Worm (Caenorhabditis elegans) whole organism, L4 larva: Measurements from ENCODE around the gene cup-15.

Experiments used
- F49E8.2 ChIP-seq: sonication (generic microtip); optimal IDR thresholded peaks from 2 replicates; lab custom pipeline; 2016; ENCODE audit warnings: missing compliant biosample characterization, mild to moderate bottlenecking, missing genetic modification characterization, borderline replicate concordance
- ceh-28 ChIP-seq: fragments of 150-350 bp; optimal IDR thresholded peaks from 2 replicates; lab custom pipeline; 2014; ENCODE audit warnings: missing biosample characterization, missing genetic modification reagents, missing genetic modification characterization
- ces-1 ChIP-seq: fragments of 150-350 bp; sonication (generic microtip); optimal IDR thresholded peaks from 4 replicates; lab custom pipeline; 2014; ENCODE audit warnings: missing biosample characterization, missing genetic modification reagents, missing genetic modification characterization
- fkh-10 ChIP-seq: fragments of 150-350 bp; optimal IDR thresholded peaks from 2 replicates; lab custom pipeline; 2014; ENCODE audit warnings: missing biosample characterization, missing genetic modification reagents, missing genetic modification characterization
- nhr-28 ChIP-seq: fragments of 150-350 bp; optimal IDR thresholded peaks from 2 replicates; lab custom pipeline; 2014; ENCODE audit warnings: missing biosample characterization, missing genetic modification characterization
- nhr-76 ChIP-seq: fragments of 150-350 bp; optimal IDR thresholded peaks from 2 replicates; lab custom pipeline; 2014; ENCODE audit warnings: missing biosample characterization, missing genetic modification characterization
- pha-4 ChIP-seq, 2 experiments: fragments of 150-350 bp in 1 of 2; fragments of 200-800 bp in 1 of 2; sonication (Bioruptor generic) in 1 of 2; IDR thresholded peaks in 1 of 2; optimal IDR thresholded peaks in 1 of 2; 2 replicates each; pipeline versions ENCODE4 v1.3.6 to Lab custom; 2014 to 2022; ENCODE audit warnings: missing genetic modification characterization in 2 of 2, missing genetic modification reagents in 2 of 2, missing biosample characterization in 1 of 2, missing compliant biosample characterization in 1 of 2
- snpc-4 ChIP-seq: fragments of 150-350 bp; optimal IDR thresholded peaks from 2 replicates; lab custom pipeline; 2014; ENCODE audit warnings: missing biosample characterization, missing genetic modification characterization
- zfp-3 ChIP-seq: fragments of 200-800 bp; sonication (Bioruptor generic); conservative IDR thresholded peaks from 2 replicates; pipeline ENCODE4 v1.3.6; 2022; ENCODE audit warnings: missing genetic modification reagents, missing genetic modification characterization, missing compliant biosample characterization

ce11 chrII:9397496-9397895, 44.7 kb downstream of the cup-15 start, which contains the start of gene Y51B9A.9:
- no peak for TF ChIP-seq nhr-76 (tag; lab: Kevin White, UChicago)
- no peak for TF ChIP-seq pha-4 (GFP tag; IDR thresholded peaks at IDR 0.05; lab: Robert Waterston, UW)
- TF ChIP-seq pha-4 (tag; optimal IDR thresholded peaks at IDR 0.05; lab: Kevin White, UChicago) = no peak
- TF ChIP-seq ceh-28 (tag; lab: Kevin White, UChicago) = no peak
- no peak for TF ChIP-seq F49E8.2 (tag; lab: Kevin White, UChicago)
- TF ChIP-seq nhr-28 = no peak
- TF ChIP-seq fkh-10 (GFP tag; lab: Kevin White, UChicago) = no peak
- TF ChIP-seq snpc-4 (tag; lab: Kevin White, UChicago) = no peak
- no peak for TF ChIP-seq ces-1
- no peak for TF ChIP-seq zfp-3 (GFP tag; lab: Robert Waterston, UW)
